Fruit fly (Drosophila melanogaster) whole organism, embryonic: ENCODE results near the gene Trf.

ENCODE experiments used
- Atf-2 ChIP-seq: fragments of 200-800 bp; sonication (Bioruptor generic); optimal IDR thresholded peaks from 2 replicates; lab custom pipeline; 2016; ENCODE audit warnings: missing biosample characterization, missing genetic modification characterization
- CG10654 ChIP-seq: fragments of 200-800 bp; sonication (Bioruptor generic); optimal IDR thresholded peaks from 2 replicates; lab custom pipeline; 2016; ENCODE audit warnings: missing biosample characterization, missing genetic modification characterization
- CG12104 ChIP-seq: fragments of 200-800 bp; sonication (Bioruptor generic); optimal IDR thresholded peaks from 3 replicates; lab custom pipeline; 2016; ENCODE audit warnings: missing biosample characterization, missing genetic modification characterization
- CG12659 ChIP-seq: fragments of 200-800 bp; sonication (Bioruptor generic); optimal IDR thresholded peaks from 3 replicates; lab custom pipeline; 2017; ENCODE audit warnings: mild to moderate bottlenecking, missing biosample characterization, missing genetic modification reagents, missing genetic modification characterization
- CG13287 ChIP-seq: fragments of 200-800 bp; sonication (Bioruptor generic); IDR thresholded peaks from 2 replicates; pipeline ENCODE4 v1.3.6; 2022; ENCODE audit warnings: missing biosample characterization, missing genetic modification characterization; ENCODE audit not compliant: partially characterized antibody
- CG14710 ChIP-seq: fragments of 200-800 bp; sonication (Bioruptor generic); optimal IDR thresholded peaks from 3 replicates; lab custom pipeline; 2019; ENCODE audit warnings: missing biosample characterization, mild to moderate bottlenecking, missing genetic modification characterization, moderate library complexity
- CG14965 ChIP-seq: fragments of 200-800 bp; sonication (Bioruptor generic); optimal IDR thresholded peaks from 2 replicates; lab custom pipeline; 2016; ENCODE audit warnings: missing biosample characterization, missing genetic modification characterization, borderline replicate concordance
- CG1602 ChIP-seq: fragments of 200-800 bp; sonication (Bioruptor generic); optimal IDR thresholded peaks from 3 replicates; lab custom pipeline; 2016; ENCODE audit warnings: missing biosample characterization, missing genetic modification characterization
- CG1647 ChIP-seq: fragments of 200-800 bp; sonication (Bioruptor generic); optimal IDR thresholded peaks from 3 replicates; lab custom pipeline; 2016; ENCODE audit warnings: missing biosample characterization, missing genetic modification characterization
- CG2120 ChIP-seq: fragments of 200-800 bp; sonication (Bioruptor generic); optimal IDR thresholded peaks from 3 replicates; lab custom pipeline; 2016; ENCODE audit warnings: missing biosample characterization, missing genetic modification characterization
- CG34224 ChIP-seq: fragments of 200-800 bp; sonication (Bioruptor generic); IDR thresholded peaks from 3 replicates; pipeline ENCODE4 v1.3.6; 2022; ENCODE audit warnings: missing biosample characterization, missing genetic modification characterization; ENCODE audit not compliant: partially characterized antibody
- CG34422 ChIP-seq: fragments of 200-800 bp; sonication (Bioruptor generic); IDR thresholded peaks from 3 replicates; pipeline ENCODE4 v1.3.6; 2022; ENCODE audit warnings: missing biosample characterization, missing genetic modification characterization
- CG42726 ChIP-seq: fragments of 200-800 bp; sonication (Bioruptor generic); IDR thresholded peaks from 2 replicates; pipeline ENCODE4 v1.3.6; 2022; ENCODE audit warnings: missing biosample characterization, missing genetic modification characterization; ENCODE audit not compliant: partially characterized antibody
- CG4360 ChIP-seq: fragments of 200-800 bp; sonication (Bioruptor generic); IDR thresholded peaks from 2 replicates; pipeline ENCODE4 v1.3.6; 2022; ENCODE audit warnings: missing biosample characterization, missing genetic modification characterization
- CG4854 ChIP-seq: fragments of 200-800 bp; sonication (Bioruptor generic); optimal IDR thresholded peaks from 2 replicates; lab custom pipeline; 2016; ENCODE audit warnings: missing biosample characterization, missing genetic modification characterization, inconsistent platforms
- CG6813 ChIP-seq: fragments of 200-800 bp; sonication (Bioruptor generic); optimal IDR thresholded peaks from 2 replicates; lab custom pipeline; 2017; ENCODE audit warnings: missing biosample characterization, missing genetic modification characterization, mild to moderate bottlenecking, moderate library complexity, missing genetic modification reagents
- Dek ChIP-seq: fragments of 200-800 bp; sonication (Bioruptor generic); optimal IDR thresholded peaks from 3 replicates; lab custom pipeline; 2019; ENCODE audit warnings: missing biosample characterization, mild to moderate bottlenecking, missing genetic modification characterization, moderate library complexity
- Dip3 ChIP-seq: fragments of 200-800 bp; sonication (Bioruptor generic); optimal IDR thresholded peaks from 3 replicates; lab custom pipeline; 2016; ENCODE audit warnings: missing biosample characterization, missing genetic modification characterization
- Dll ChIP-seq: fragments of 200-800 bp; sonication (Bioruptor generic); IDR thresholded peaks from 4 replicates; pipeline ENCODE4 v1.3.6; 2022; ENCODE audit warnings: missing biosample characterization, missing genetic modification characterization; ENCODE audit not compliant: partially characterized antibody
- Drgx ChIP-seq: fragments of 200-800 bp; sonication (Bioruptor generic); IDR thresholded peaks from 2 replicates; pipeline ENCODE4 v1.3.6; 2022; ENCODE audit warnings: missing biosample characterization, missing genetic modification characterization
- Ets65A ChIP-seq: fragments of 200-800 bp; sonication (Bioruptor generic); peaks from one replicate; lab custom pipeline; 2016; ENCODE audit warnings: missing biosample characterization, missing genetic modification characterization
- HLH4C ChIP-seq: fragments of 200-800 bp; sonication (Bioruptor generic); IDR thresholded peaks from 3 replicates; pipeline ENCODE4 v1.3.6; 2022; ENCODE audit warnings: missing biosample characterization, missing genetic modification characterization; ENCODE audit not compliant: partially characterized antibody
- Hmr ChIP-seq: fragments of 200-800 bp; sonication (Bioruptor generic); optimal IDR thresholded peaks from 3 replicates; lab custom pipeline; 2017; ENCODE audit warnings: mild to moderate bottlenecking, missing biosample characterization, missing genetic modification reagents, missing genetic modification characterization
- MBD-R2 ChIP-seq: fragments of 200-800 bp; sonication (Bioruptor generic); IDR thresholded peaks from 2 replicates; pipeline ENCODE4 v1.3.6; 2022; ENCODE audit warnings: missing biosample characterization, missing genetic modification characterization
- Med ChIP-seq: fragments of 200-800 bp; sonication (Bioruptor generic); peaks from one replicate; lab custom pipeline; 2016; ENCODE audit warnings: missing biosample characterization, missing genetic modification characterization, mild to moderate bottlenecking, inconsistent platforms, moderate library complexity
- Myb ChIP-seq: fragments of 200-800 bp; sonication (Bioruptor generic); optimal IDR thresholded peaks from 2 replicates; lab custom pipeline; 2016; ENCODE audit warnings: missing biosample characterization, missing genetic modification characterization
- Nf-YC ChIP-seq: fragments of 200-800 bp; optimal IDR thresholded peaks from 3 replicates; lab custom pipeline; 2019; ENCODE audit warnings: missing biosample characterization, mild to moderate bottlenecking, missing genetic modification characterization, moderate library complexity
- Oaz ChIP-seq: fragments of 200-800 bp; sonication (Bioruptor generic); IDR thresholded peaks from 2 replicates; pipeline ENCODE4 v1.3.6; 2022; ENCODE audit warnings: missing biosample characterization, missing genetic modification characterization
- Rfx ChIP-seq: fragments of 200-800 bp; sonication (Bioruptor generic); IDR thresholded peaks from 2 replicates; pipeline ENCODE4 v1.3.6; 2022; ENCODE audit warnings: missing biosample characterization, missing genetic modification characterization
- Scr ChIP-seq: fragments of 200-800 bp; sonication (Bioruptor generic); IDR thresholded peaks from 2 replicates; pipeline ENCODE4 v1.3.6; 2022; ENCODE audit warnings: missing biosample characterization, missing genetic modification characterization; ENCODE audit not compliant: partially characterized antibody
- Sry-β ChIP-seq: fragments of 200-800 bp; sonication (Bioruptor generic); optimal IDR thresholded peaks from 2 replicates; lab custom pipeline; 2018; ENCODE audit warnings: missing biosample characterization, mild to moderate bottlenecking, missing genetic modification characterization, moderate library complexity
- Stat92E ChIP-seq, 3 experiments: fragments of >200 bp in 2 of 3; fragments of 200-800 bp in 1 of 3; sonication (Bioruptor generic) in 1 of 3; optimal IDR thresholded peaks; 2 replicates each; lab custom pipeline; 2017 to 2019; ENCODE audit warnings: missing biosample characterization in 3 of 3, missing genetic modification characterization in 3 of 3, mild to moderate bottlenecking in 1 of 3, moderate library complexity in 1 of 3
- Xbp1 ChIP-seq: fragments of 200-800 bp; sonication (Bioruptor generic); optimal IDR thresholded peaks from 3 replicates; lab custom pipeline; 2016; ENCODE audit warnings: missing biosample characterization, mild to moderate bottlenecking, missing genetic modification characterization
- ase ChIP-seq: fragments of 200-800 bp; sonication (Bioruptor generic); IDR thresholded peaks from 3 replicates; pipeline ENCODE4 v1.3.6; 2022; ENCODE audit warnings: missing biosample characterization, missing genetic modification characterization
- bowl ChIP-seq: fragments of 200-800 bp; sonication (Bioruptor generic); IDR thresholded peaks from 2 replicates; pipeline ENCODE4 v1.3.6; 2022; ENCODE audit warnings: missing biosample characterization, missing genetic modification characterization
- cas ChIP-seq: fragments of 200-800 bp; sonication (Bioruptor generic); IDR thresholded peaks from 2 replicates; pipeline ENCODE4 v1.3.6; 2022; ENCODE audit warnings: missing biosample characterization, missing genetic modification characterization
- crp ChIP-seq, 2 experiments: fragments of 200-800 bp; sonication (Bioruptor generic); optimal IDR thresholded peaks; 2 replicates in 1 of 2; 3 replicates in 1 of 2; lab custom pipeline; 2017; ENCODE audit warnings: missing biosample characterization in 2 of 2, missing genetic modification characterization in 2 of 2, mild to moderate bottlenecking in 1 of 2, moderate library complexity in 1 of 2
- emc ChIP-seq: fragments of 200-800 bp; sonication (Bioruptor generic); optimal IDR thresholded peaks from 2 replicates; lab custom pipeline; 2016; ENCODE audit warnings: missing biosample characterization, missing genetic modification characterization
- gem ChIP-seq: fragments of 200-800 bp; sonication (Bioruptor generic); optimal IDR thresholded peaks from 2 replicates; lab custom pipeline; 2019; ENCODE audit warnings: missing biosample characterization, mild to moderate bottlenecking, missing genetic modification characterization, moderate library complexity
- grau ChIP-seq: fragments of 200-800 bp; optimal IDR thresholded peaks from 3 replicates; lab custom pipeline; 2019; ENCODE audit warnings: missing biosample characterization, mild to moderate bottlenecking, missing genetic modification characterization, moderate library complexity
- lilli ChIP-seq: fragments of 200-800 bp; sonication (Bioruptor generic); optimal IDR thresholded peaks from 3 replicates; lab custom pipeline; 2016; ENCODE audit warnings: missing biosample characterization, missing genetic modification characterization
- nerfin-1 ChIP-seq: fragments of 200-800 bp; sonication (Bioruptor generic); optimal IDR thresholded peaks from 3 replicates; lab custom pipeline; 2019; ENCODE audit warnings: missing biosample characterization, mild to moderate bottlenecking, missing genetic modification characterization, moderate library complexity
- sens ChIP-seq: fragments of 200-800 bp; sonication (Bioruptor generic); peaks from one replicate; lab custom pipeline; 2016; ENCODE audit warnings: missing biosample characterization, missing genetic modification characterization
- sim ChIP-seq: fragments of 200-800 bp; sonication (Bioruptor generic); IDR thresholded peaks from 2 replicates; pipeline ENCODE4 v1.3.6; 2022; ENCODE audit warnings: missing biosample characterization, missing genetic modification characterization
- sisA ChIP-seq: fragments of 200-800 bp; sonication (Bioruptor generic); IDR thresholded peaks from 2 replicates; pipeline ENCODE4 v1.3.6; 2022; ENCODE audit warnings: missing biosample characterization, missing genetic modification characterization
- slbo ChIP-seq: fragments of 200-800 bp; sonication (Bioruptor generic); IDR thresholded peaks from 2 replicates; pipeline ENCODE4 v1.3.6; 2022; ENCODE audit warnings: missing biosample characterization, missing genetic modification characterization
- unc-4 ChIP-seq: fragments of 200-800 bp; sonication (Bioruptor generic); IDR thresholded peaks from 2 replicates; pipeline ENCODE4 v1.3.6; 2022; ENCODE audit warnings: missing biosample characterization, missing genetic modification characterization; ENCODE audit not compliant: partially characterized antibody
- vvl ChIP-seq: fragments of 200-800 bp; sonication (Bioruptor generic); IDR thresholded peaks from 2 replicates; pipeline ENCODE4 v1.3.6; 2022; ENCODE audit warnings: missing biosample characterization, missing genetic modification characterization

Trf gene

dm6 chr2L:8082692-8083412 lies 10.2 kb downstream of the Trf start, which contains the start of gene Mcr (continued):
- TF ChIP-seq Nf-YC (peak; percentile 1), CG2120 (GFP tag; lab: Kevin White, UChicago) (peak; percentile 51), ase (GFP tag; lab: Robert Waterston, UW) (no peak), CG12104 (GFP tag; lab: Kevin White, UChicago) (peak; percentile 26), CG34422 (GFP tag; lab: Robert Waterston, UW) (peak; percentile 13; the same call in 1 of the 3 replicates), nerfin-1 (peak; percentile 73), Drgx (GFP tag; lab: Robert Waterston, UW) (peak; percentile 21; the same call in 1 of the 2 replicates), HLH4C (GFP tag; lab: Robert Waterston, UW) (peak; percentile 42; the same call in 1 of the 3 replicates), CG34224 (GFP tag; lab: Robert Waterston, UW) (no peak), Dll (peak; percentile 56; the same call in 3 of the 4 replicates), CG6813 (GFP tag; lab: Kevin White, UChicago) (no peak), CG4854 (GFP tag; lab: Kevin White, UChicago) (peak; percentile 2), Rfx (GFP tag; lab: Robert Waterston, UW) (peak; percentile 64), MBD-R2 (GFP tag; lab: Robert Waterston, UW) (peak; percentile 8), CG12659 (GFP tag; lab: Kevin White, UChicago) (peak; percentile 62), unc-4 (GFP tag; lab: Robert Waterston, UW) (peak; percentile 57), CG10654 (GFP tag; lab: Kevin White, UChicago) (peak; percentile 12), Myb (GFP tag; lab: Kevin White, UChicago) (peak; percentile 98), CG4360 (GFP tag; lab: Robert Waterston, UW) (peak; percentile 68), CG14965 (no peak), CG1647 (GFP tag; lab: Kevin White, UChicago) (no peak), Xbp1 (GFP tag; lab: Kevin White, UChicago) (peak; percentile 33), CG13287 (peak; percentile 65; the same call in 1 of the 2 replicates), Atf-2 (GFP tag; lab: Kevin White, UChicago) (peak; percentile 7), sim (GFP tag; lab: Robert Waterston, UW) (no peak), Hmr (peak; percentile 39), grau (peak; percentile 7), sisA (GFP tag; lab: Robert Waterston, UW) (0 out of 2 replicates have a peak, but pooled peaks have one; percentile 26), cas (GFP tag; lab: Robert Waterston, UW) (no peak), Stat92E (GFP tag; optimal IDR thresholded peaks at IDR 0.05; lab: Kevin White, UChicago) (peak in 1 of 3 experiments; percentile 71), CG1602 (peak; percentile 8), Scr (GFP tag; lab: Robert Waterston, UW) (peak; percentile 61), Dip3 (GFP tag; lab: Kevin White, UChicago) (peak; percentile 26), Med (peak; percentile 68), sens (GFP tag; lab: Kevin White, UChicago) (peak; percentile 28), Sry-β (GFP tag; lab: Kevin White, UChicago) (peak; percentile 23), emc (GFP tag; lab: Kevin White, UChicago) (no peak), CG42726 (GFP tag; lab: Robert Waterston, UW) (peak; percentile 34; the same call in 1 of the 2 replicates), bowl (GFP tag; lab: Robert Waterston, UW) (no peak), Ets65A (GFP tag; lab: Kevin White, UChicago) (peak; percentile 38), Oaz (GFP tag; lab: Robert Waterston, UW) (no peak), slbo (no peak), CG14710 (peak; percentile 75), crp (GFP tag; optimal IDR thresholded peaks at IDR 0.05; lab: Kevin White, UChicago) (peak in 1 of 2 experiments; percentile 21), gem (tag; lab: Kevin White, UChicago) (peak; percentile 28), vvl (GFP tag; lab: Robert Waterston, UW) (0 out of 2 replicates have a peak, but pooled peaks have one; percentile 26), Dek (tag; lab: Kevin White, UChicago) (peak; percentile 14), lilli (GFP tag; lab: Kevin White, UChicago) (peak; percentile 51)
